Worm (Caenorhabditis elegans) whole organism, L2 larva: ENCODE data around the gene F33A8.4.
A peak's percentile ranks its signal among the peaks of the same experiment; 100 is the strongest.

ENCODE experiments used
- C34F6.9 ChIP-seq: fragments of 150-350 bp; optimal IDR thresholded peaks from 2 replicates; lab custom pipeline; 2014; ENCODE audit warnings: missing biosample characterization, missing genetic modification characterization
- R02D3.7 ChIP-seq: fragments of 150-350 bp; optimal IDR thresholded peaks from 2 replicates; lab custom pipeline; 2014; ENCODE audit warnings: missing biosample characterization, missing genetic modification characterization
- lin-39 ChIP-seq: fragments of 150-350 bp; optimal IDR thresholded peaks from 2 replicates; lab custom pipeline; 2014; ENCODE audit warnings: missing biosample characterization, missing genetic modification reagents, missing genetic modification characterization
- snpc-4 ChIP-seq: fragments of 150-350 bp; optimal IDR thresholded peaks from 2 replicates; lab custom pipeline; 2014; ENCODE audit warnings: missing biosample characterization, missing genetic modification characterization
- unc-55 ChIP-seq: fragments of 150-350 bp; sonication (generic microtip); optimal IDR thresholded peaks from 3 replicates; lab custom pipeline; 2014; ENCODE audit warnings: missing biosample characterization, missing genetic modification reagents, missing genetic modification characterization
- ztf-11 ChIP-seq: sonication (generic microtip); optimal IDR thresholded peaks from 2 replicates; lab custom pipeline; 2017; ENCODE audit warnings: missing biosample characterization, missing genetic modification characterization

ce11 chrII:11049876-11050275 is 1.0 kb upstream of the F33A8.4 start, which contains the start of the genes sdhd-1 and ilkp-1:
- TF ChIP-seq ztf-11 (tag; lab: Kevin White, UChicago) (no peak), snpc-4 (no peak), unc-55 (GFP tag; lab: Kevin White, UChicago) (peak; percentile 68), C34F6.9 (tag; lab: Kevin White, UChicago) (peak; percentile 84), lin-39 (tag; lab: Kevin White, UChicago) (no peak), R02D3.7 (tag; lab: Kevin White, UChicago) (no peak)
